Worm (Caenorhabditis elegans): ENCODE data around the gene srh-41.

ce11 chrII:14318027-14318426, 30.9 kb upstream of the srh-41 start, which contains the start of gene Y54G11A.14:
- TF ChIP-seq unc-130 (tag; optimal IDR thresholded peaks at IDR 0.05), result no peak
- no peak for TF ChIP-seq mab-9 (GFP tag; IDR thresholded peaks at IDR 0.05)
- no peak for TF ChIP-seq unc-86 (tag; optimal IDR thresholded peaks at IDR 0.05)
- TF ChIP-seq unc-62 (GFP tag; optimal IDR thresholded peaks at IDR 0.05), result no peak

All from whole organism, L1 larva.